Fruit fly (Drosophila melanogaster) whole organism, embryonic: ENCODE data around the gene Parg.

ENCODE experiments used
- Awh ChIP-seq: fragments of 200-800 bp; sonication (Bioruptor generic); IDR thresholded peaks from 2 replicates; pipeline ENCODE4, ENCODE4 v1.3.6; 2022; ENCODE audit warnings: missing biosample characterization, missing genetic modification characterization
- CG10267 ChIP-seq: fragments of 200-800 bp; sonication (Bioruptor generic); optimal IDR thresholded peaks from 2 replicates; lab custom pipeline; 2018; ENCODE audit warnings: missing biosample characterization, mild to moderate bottlenecking, missing genetic modification characterization, moderate library complexity
- CG10543 ChIP-seq: fragments of 200-800 bp; sonication (Bioruptor generic); optimal IDR thresholded peaks from 3 replicates; lab custom pipeline; 2017; ENCODE audit warnings: missing biosample characterization, mild to moderate bottlenecking, missing genetic modification characterization, moderate library complexity
- CG11504 ChIP-seq: fragments of 200-800 bp; sonication (Bioruptor generic); optimal IDR thresholded peaks from 3 replicates; lab custom pipeline; 2019; ENCODE audit warnings: missing biosample characterization, mild to moderate bottlenecking, missing genetic modification characterization, moderate library complexity
- CG12659 ChIP-seq: fragments of 200-800 bp; sonication (Bioruptor generic); optimal IDR thresholded peaks from 3 replicates; lab custom pipeline; 2017; ENCODE audit warnings: mild to moderate bottlenecking, missing biosample characterization, missing genetic modification reagents, missing genetic modification characterization
- CG15073 ChIP-seq: fragments of 200-800 bp; sonication (Bioruptor generic); optimal IDR thresholded peaks from 2 replicates; lab custom pipeline; 2016; ENCODE audit warnings: missing biosample characterization, missing genetic modification characterization
- CG17361 ChIP-seq: fragments of 200-800 bp; sonication (Bioruptor generic); IDR thresholded peaks from 3 replicates; pipeline ENCODE4 v1.3.6; 2022; ENCODE audit warnings: missing biosample characterization, missing genetic modification characterization
- CG18262 ChIP-seq: fragments of 200-800 bp; optimal IDR thresholded peaks from 3 replicates; lab custom pipeline; 2019; ENCODE audit warnings: missing biosample characterization, mild to moderate bottlenecking, missing genetic modification characterization, moderate library complexity
- CG2120 ChIP-seq: fragments of 200-800 bp; sonication (Bioruptor generic); optimal IDR thresholded peaks from 3 replicates; lab custom pipeline; 2016; ENCODE audit warnings: missing biosample characterization, missing genetic modification characterization
- CG2678 ChIP-seq: fragments of 200-800 bp; sonication (Bioruptor generic); optimal IDR thresholded peaks from 3 replicates; lab custom pipeline; 2019; ENCODE audit warnings: missing biosample characterization, mild to moderate bottlenecking, missing genetic modification characterization, moderate library complexity
- CG7556 ChIP-seq: fragments of 200-800 bp; sonication (Bioruptor generic); optimal IDR thresholded peaks from 2 replicates; lab custom pipeline; 2017; ENCODE audit warnings: missing biosample characterization, mild to moderate bottlenecking, missing genetic modification characterization
- CG7839 ChIP-seq: fragments of 200-800 bp; sonication (Bioruptor generic); optimal IDR thresholded peaks from 3 replicates; lab custom pipeline; 2018; ENCODE audit warnings: missing biosample characterization, mild to moderate bottlenecking, missing genetic modification characterization, moderate library complexity
- CHES-1-like ChIP-seq: fragments of 200-800 bp; sonication (Bioruptor generic); optimal IDR thresholded peaks from 2 replicates; lab custom pipeline; 2016; ENCODE audit warnings: missing biosample characterization, missing genetic modification characterization
- CoRest ChIP-seq: fragments of 200-800 bp; sonication (Bioruptor generic); optimal IDR thresholded peaks from 3 replicates; lab custom pipeline; 2018; ENCODE audit warnings: missing biosample characterization, mild to moderate bottlenecking, missing genetic modification characterization, moderate library complexity
- D19A ChIP-seq: fragments of 200-800 bp; optimal IDR thresholded peaks from 3 replicates; lab custom pipeline; 2019; ENCODE audit warnings: missing biosample characterization, mild to moderate bottlenecking, missing genetic modification characterization, moderate library complexity
- Dad ChIP-seq: fragments of 200-800 bp; sonication (Bioruptor generic); optimal IDR thresholded peaks from 3 replicates; lab custom pipeline; 2016; ENCODE audit warnings: missing biosample characterization, missing genetic modification characterization
- Dip2 ChIP-seq: fragments of 200-800 bp; sonication (Bioruptor generic); IDR thresholded peaks from 2 replicates; pipeline ENCODE4 v1.3.6; 2022; ENCODE audit warnings: missing biosample characterization, missing genetic modification characterization
- Drgx ChIP-seq: fragments of 200-800 bp; sonication (Bioruptor generic); IDR thresholded peaks from 2 replicates; pipeline ENCODE4 v1.3.6; 2022; ENCODE audit warnings: missing biosample characterization, missing genetic modification characterization
- H2.0 ChIP-seq: fragments of 200-800 bp; sonication (Bioruptor generic); IDR thresholded peaks from 2 replicates; pipeline ENCODE4 v1.3.6; 2022; ENCODE audit warnings: missing biosample characterization, missing genetic modification characterization
- Hmr ChIP-seq: fragments of 200-800 bp; sonication (Bioruptor generic); optimal IDR thresholded peaks from 3 replicates; lab custom pipeline; 2017; ENCODE audit warnings: mild to moderate bottlenecking, missing biosample characterization, missing genetic modification reagents, missing genetic modification characterization
- Hr51 ChIP-seq, 2 experiments: fragments of 200-800 bp; sonication (Bioruptor generic); optimal IDR thresholded peaks; 2 replicates in 1 of 2; 3 replicates in 1 of 2; lab custom pipeline; 2016 to 2018; ENCODE audit warnings: missing biosample characterization in 2 of 2, missing genetic modification characterization in 2 of 2, mild to moderate bottlenecking in 1 of 2, moderate library complexity in 1 of 2
- Mad ChIP-seq: fragments of 200-800 bp; sonication (Bioruptor generic); optimal IDR thresholded peaks from 2 replicates; lab custom pipeline; 2016; ENCODE audit warnings: missing biosample characterization, missing genetic modification characterization
- Meics ChIP-seq: fragments of 200-800 bp; sonication (Bioruptor generic); optimal IDR thresholded peaks from 2 replicates; lab custom pipeline; 2017; ENCODE audit warnings: missing biosample characterization, mild to moderate bottlenecking, missing genetic modification characterization
- Sox102F ChIP-seq: fragments of 200-800 bp; sonication (Bioruptor generic); optimal IDR thresholded peaks from 2 replicates; lab custom pipeline; 2018; ENCODE audit warnings: missing biosample characterization, mild to moderate bottlenecking, missing genetic modification characterization, moderate library complexity
- Trl ChIP-seq, 3 experiments: fragments of >200 bp in 2 of 3; fragments of 200-800 bp in 1 of 3; sonication (Bioruptor generic) in 1 of 3; optimal IDR thresholded peaks; 2 replicates in 1 of 3; 3 replicates in 2 of 3; lab custom pipeline; 2016 to 2017; ENCODE audit warnings: missing biosample characterization in 1 of 3, missing genetic modification characterization in 1 of 3
- bigmax ChIP-seq: fragments of 200-800 bp; sonication (Bioruptor generic); optimal IDR thresholded peaks from 2 replicates; lab custom pipeline; 2018; ENCODE audit warnings: missing biosample characterization, mild to moderate bottlenecking, missing genetic modification characterization
- bsh ChIP-seq, 2 experiments: fragments of 200-800 bp; sonication (Bioruptor generic); optimal IDR thresholded peaks; 2 replicates each; lab custom pipeline; 2017 to 2018; ENCODE audit warnings: mild to moderate bottlenecking in 2 of 2, missing biosample characterization in 2 of 2, missing genetic modification characterization in 2 of 2, moderate library complexity in 1 of 2
- chinmo ChIP-seq: fragments of 200-800 bp; sonication (Bioruptor generic); IDR thresholded peaks from 4 replicates; pipeline ENCODE4 v1.3.6; 2022; ENCODE audit warnings: missing biosample characterization, missing genetic modification characterization; ENCODE audit not compliant: partially characterized antibody
- disco-r ChIP-seq: fragments of 200-800 bp; sonication (Bioruptor generic); optimal IDR thresholded peaks from 2 replicates; lab custom pipeline; 2016; ENCODE audit warnings: missing biosample characterization, missing genetic modification characterization
- dysf ChIP-seq: fragments of 200-800 bp; sonication (Bioruptor generic); IDR thresholded peaks from 3 replicates; pipeline ENCODE4 v1.3.6; 2022; ENCODE audit warnings: missing biosample characterization, missing genetic modification characterization
- ewg ChIP-seq: fragments of 200-800 bp; sonication (Bioruptor generic); optimal IDR thresholded peaks from 3 replicates; lab custom pipeline; 2017; ENCODE audit warnings: mild to moderate bottlenecking, missing biosample characterization, missing genetic modification reagents, missing genetic modification characterization
- gem ChIP-seq: fragments of 200-800 bp; sonication (Bioruptor generic); optimal IDR thresholded peaks from 2 replicates; lab custom pipeline; 2019; ENCODE audit warnings: missing biosample characterization, mild to moderate bottlenecking, missing genetic modification characterization, moderate library complexity
- grau ChIP-seq: fragments of 200-800 bp; optimal IDR thresholded peaks from 3 replicates; lab custom pipeline; 2019; ENCODE audit warnings: missing biosample characterization, mild to moderate bottlenecking, missing genetic modification characterization, moderate library complexity
- hb ChIP-seq: fragments of 200-800 bp; sonication (Bioruptor generic); IDR thresholded peaks from 3 replicates; pipeline ENCODE4 v1.3.6; 2022; ENCODE audit warnings: missing biosample characterization, missing genetic modification characterization; ENCODE audit not compliant: partially characterized antibody
- hbn ChIP-seq: fragments of 200-800 bp; sonication (Bioruptor generic); IDR thresholded peaks from 2 replicates; pipeline ENCODE4 v1.3.6; 2022; ENCODE audit warnings: missing biosample characterization, missing genetic modification characterization; ENCODE audit not compliant: partially characterized antibody
- lov ChIP-seq, 2 experiments: fragments of 200-800 bp in 1 of 2; fragments of >200 bp in 1 of 2; sonication (Bioruptor generic) in 1 of 2; IDR thresholded peaks in 1 of 2; optimal IDR thresholded peaks in 1 of 2; 2 replicates in 1 of 2; 3 replicates in 1 of 2; pipeline versions ENCODE4 v1.3.6 to Lab custom; 2017 to 2022; ENCODE audit warnings: missing biosample characterization in 1 of 2, missing genetic modification characterization in 1 of 2
- peb ChIP-seq: fragments of 200-800 bp; sonication (Bioruptor generic); IDR thresholded peaks from 2 replicates; pipeline ENCODE4 v1.3.6; 2022; ENCODE audit warnings: missing biosample characterization, missing genetic modification characterization
- sr ChIP-seq: fragments of 200-800 bp; sonication (Bioruptor generic); IDR thresholded peaks from 3 replicates; pipeline ENCODE4 v1.3.6; 2022; ENCODE audit warnings: missing biosample characterization, missing genetic modification characterization
- zfh1 ChIP-seq: fragments of 200-800 bp; sonication (Bioruptor generic); IDR thresholded peaks from 3 replicates; pipeline ENCODE4 v1.3.6; 2022; ENCODE audit warnings: missing biosample characterization, missing genetic modification characterization

Gene Parg

DNA sequence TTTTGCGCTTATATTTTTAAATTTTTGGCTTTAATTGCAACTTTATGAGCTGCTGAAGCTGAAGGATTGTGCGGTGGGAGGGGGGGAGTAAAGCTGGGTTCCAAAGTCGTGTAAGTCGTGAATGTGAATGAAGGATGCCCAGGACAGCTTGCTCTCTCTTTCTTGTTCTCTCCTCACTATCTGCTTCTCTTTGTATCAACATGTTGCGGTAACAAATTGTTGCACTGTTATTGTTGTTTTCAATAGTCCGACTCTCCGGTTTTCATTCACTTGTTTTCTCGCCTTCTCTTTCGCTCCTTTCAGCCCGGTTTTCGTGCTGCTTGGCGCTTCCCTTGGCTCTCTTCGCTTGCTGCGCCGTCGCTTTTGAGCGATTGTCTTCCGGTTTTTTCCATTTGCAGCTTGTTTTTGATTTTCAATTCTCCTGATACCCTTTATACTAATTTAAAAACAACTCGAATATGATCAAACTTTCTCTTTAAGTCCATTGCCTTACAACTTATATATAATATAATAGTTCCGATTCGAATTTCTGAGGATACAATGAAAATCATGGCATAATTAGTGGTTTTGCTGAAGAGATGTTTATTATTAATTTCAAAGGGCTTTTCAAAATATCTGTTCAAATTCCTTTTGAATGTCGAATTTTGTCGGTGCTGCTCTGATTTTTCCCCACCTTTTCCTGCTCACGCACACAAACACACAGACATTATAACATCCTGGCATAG is 13.7 kb upstream of the Parg start (continued):
- TF ChIP-seq peb (no peak), Meics (peak; percentile 2), CG7839 (peak; percentile 40), H2.0 (GFP tag; lab: Robert Waterston, UW) (no peak), CG15073 (no peak), Sox102F (GFP tag; lab: Kevin White, UChicago) (no peak), Dip2 (GFP tag; lab: Robert Waterston, UW) (no peak), bigmax (GFP tag; lab: Kevin White, UChicago) (no peak), gem (tag; lab: Kevin White, UChicago) (peak; percentile 42), CG10543 (GFP tag; lab: Kevin White, UChicago) (no peak), CoRest (tag; lab: Kevin White, UChicago) (peak; percentile 9), D19A (tag; lab: Kevin White, UChicago) (peak; percentile 53), grau (tag; lab: Kevin White, UChicago) (peak; percentile 46), Drgx (peak; percentile 31), zfh1 (GFP tag; lab: Robert Waterston, UW) (no peak), CG12659 (no peak), ewg (GFP tag; lab: Kevin White, UChicago) (peak; percentile 29), chinmo (GFP tag; lab: Robert Waterston, UW) (no peak), CG18262 (tag; lab: Kevin White, UChicago) (peak; percentile 0), sr (no peak), hbn (GFP tag; lab: Robert Waterston, UW) (no peak), Awh (GFP tag; lab: Robert Waterston, UW) (no peak), Hmr (GFP tag; lab: Kevin White, UChicago) (peak; percentile 59), CG2120 (GFP tag; lab: Kevin White, UChicago) (peak; percentile 3), Mad (GFP tag; lab: Kevin White, UChicago) (no peak), Trl (optimal IDR thresholded peaks at IDR 0.05; lab: Kevin White, UChicago) (peak; percentile 46 to 51), Trl (GFP tag; optimal IDR thresholded peaks at IDR 0.05; lab: Kevin White, UChicago) (no peak), hb (no peak), CG2678 (tag; lab: Kevin White, UChicago) (peak; percentile 18), bsh (GFP tag; optimal IDR thresholded peaks at IDR 0.05; lab: Kevin White, UChicago) (peak in 1 of 2 experiments; percentile 73), CHES-1-like (GFP tag; lab: Kevin White, UChicago) (no peak), CG7556 (peak; percentile 36), lov (optimal IDR thresholded peaks at IDR 0.05; lab: Kevin White, UChicago) (no peak), lov (GFP tag; IDR thresholded peaks at IDR 0.05; lab: Robert Waterston, UW) (no peak), Hr51 (GFP tag; optimal IDR thresholded peaks at IDR 0.05; lab: Kevin White, UChicago) (peak in 1 of 2 experiments; percentile 58), disco-r (GFP tag; lab: Kevin White, UChicago) (no peak), CG11504 (tag; lab: Kevin White, UChicago) (peak; percentile 87), dysf (no peak), CG10267 (tag; lab: Kevin White, UChicago) (no peak), Dad (no peak), CG17361 (GFP tag; lab: Robert Waterston, UW) (0 out of 3 replicates have a peak, but pooled peaks have one; percentile 23)
